Fruit fly (Drosophila melanogaster) whole organism, embryonic: ENCODE data around the gene CG32712.

Experiments used
- Abd-B ChIP-seq: fragments of 200-800 bp; sonication (Bioruptor generic); optimal IDR thresholded peaks from 2 replicates; lab custom pipeline; 2018; ENCODE audit warnings: missing biosample characterization, mild to moderate bottlenecking, missing genetic modification characterization, moderate library complexity
- CG10565 ChIP-seq: fragments of 200-800 bp; sonication (Bioruptor generic); optimal IDR thresholded peaks from 3 replicates; lab custom pipeline; 2016; ENCODE audit warnings: missing biosample characterization, mild to moderate bottlenecking, missing genetic modification characterization
- CG11456 ChIP-seq: fragments of 200-800 bp; sonication (Bioruptor generic); IDR thresholded peaks from 3 replicates; pipeline ENCODE4 v1.3.6; 2022; ENCODE audit warnings: missing biosample characterization, missing genetic modification characterization
- CG11696 ChIP-seq: fragments of 200-800 bp; sonication (Bioruptor generic); IDR thresholded peaks from 2 replicates; pipeline ENCODE4 v1.3.6; 2022; ENCODE audit warnings: missing biosample characterization, missing genetic modification characterization
- CG12071 ChIP-seq: fragments of 200-800 bp; sonication (Bioruptor generic); optimal IDR thresholded peaks from 3 replicates; lab custom pipeline; 2018; ENCODE audit warnings: missing biosample characterization, mild to moderate bottlenecking, missing genetic modification characterization
- CG12236 ChIP-seq: fragments of 200-800 bp; sonication (Bioruptor generic); optimal IDR thresholded peaks from 2 replicates; lab custom pipeline; 2016; ENCODE audit warnings: missing biosample characterization, missing genetic modification characterization
- CG14860 ChIP-seq: fragments of 200-800 bp; sonication (Bioruptor generic); IDR thresholded peaks from 3 replicates; pipeline ENCODE4 v1.3.6; 2022; ENCODE audit warnings: missing biosample characterization, missing genetic modification characterization; ENCODE audit not compliant: partially characterized antibody
- CG1832 ChIP-seq: fragments of 200-800 bp; sonication (Bioruptor generic); optimal IDR thresholded peaks from 2 replicates; lab custom pipeline; 2017; ENCODE audit warnings: missing biosample characterization, mild to moderate bottlenecking, missing genetic modification characterization, inconsistent platforms
- CG18619 ChIP-seq: fragments of 200-800 bp; sonication (Bioruptor generic); optimal IDR thresholded peaks from 3 replicates; lab custom pipeline; 2017; ENCODE audit warnings: missing biosample characterization, mild to moderate bottlenecking, missing genetic modification characterization
- CG2129 ChIP-seq: fragments of 200-800 bp; sonication (Bioruptor generic); IDR thresholded peaks from 2 replicates; pipeline ENCODE4 v1.3.6; 2022; ENCODE audit warnings: missing biosample characterization, missing genetic modification characterization; ENCODE audit not compliant: partially characterized antibody
- CG2678 ChIP-seq: fragments of 200-800 bp; sonication (Bioruptor generic); optimal IDR thresholded peaks from 3 replicates; lab custom pipeline; 2019; ENCODE audit warnings: missing biosample characterization, mild to moderate bottlenecking, missing genetic modification characterization, moderate library complexity
- CG30403 ChIP-seq: fragments of 200-800 bp; sonication (Bioruptor generic); optimal IDR thresholded peaks from 3 replicates; lab custom pipeline; 2016; ENCODE audit warnings: missing biosample characterization, missing genetic modification characterization
- CG31365 ChIP-seq: fragments of 200-800 bp; sonication (Bioruptor generic); optimal IDR thresholded peaks from 2 replicates; lab custom pipeline; 2018; ENCODE audit warnings: missing biosample characterization, mild to moderate bottlenecking, missing genetic modification characterization
- CG34376 ChIP-seq: fragments of 200-800 bp; sonication (Bioruptor generic); optimal IDR thresholded peaks from 2 replicates; lab custom pipeline; 2018; ENCODE audit warnings: missing biosample characterization, mild to moderate bottlenecking, missing genetic modification characterization
- CG4730 ChIP-seq: fragments of 200-800 bp; sonication (Bioruptor generic); IDR thresholded peaks from 2 replicates; pipeline ENCODE4 v1.3.6; 2022; ENCODE audit warnings: missing biosample characterization, missing genetic modification characterization
- CG5245 ChIP-seq: fragments of 200-800 bp; sonication (Bioruptor generic); optimal IDR thresholded peaks from 3 replicates; lab custom pipeline; 2016; ENCODE audit warnings: missing biosample characterization, missing genetic modification characterization
- CG8281 ChIP-seq: fragments of 200-800 bp; sonication (Bioruptor generic); optimal IDR thresholded peaks from 2 replicates; lab custom pipeline; 2018; ENCODE audit warnings: missing biosample characterization, mild to moderate bottlenecking, missing genetic modification characterization, moderate library complexity
- CG9817 ChIP-seq: fragments of 200-800 bp; sonication (Bioruptor generic); optimal IDR thresholded peaks from 2 replicates; lab custom pipeline; 2018; ENCODE audit warnings: missing biosample characterization, mild to moderate bottlenecking, missing genetic modification characterization, moderate library complexity
- Dad ChIP-seq: fragments of 200-800 bp; sonication (Bioruptor generic); optimal IDR thresholded peaks from 3 replicates; lab custom pipeline; 2016; ENCODE audit warnings: missing biosample characterization, missing genetic modification characterization
- Dbx ChIP-seq: fragments of 200-800 bp; sonication (Bioruptor generic); IDR thresholded peaks from 3 replicates; pipeline ENCODE4 v1.3.6; 2022; ENCODE audit warnings: missing biosample characterization, missing genetic modification characterization
- HLH3B ChIP-seq: fragments of 200-800 bp; sonication (Bioruptor generic); IDR thresholded peaks from 2 replicates; pipeline ENCODE4 v1.3.6; 2022; ENCODE audit warnings: missing biosample characterization, missing genetic modification characterization
- HmgD ChIP-seq: fragments of 200-800 bp; sonication (Bioruptor generic); optimal IDR thresholded peaks from 3 replicates; lab custom pipeline; 2016; ENCODE audit warnings: missing biosample characterization, missing genetic modification characterization
- Kr ChIP-seq: fragments of 200-800 bp; sonication (Bioruptor generic); optimal IDR thresholded peaks from 2 replicates; lab custom pipeline; 2017; ENCODE audit warnings: missing biosample characterization, mild to moderate bottlenecking, missing genetic modification characterization
- MBD-R2 ChIP-seq: fragments of 200-800 bp; sonication (Bioruptor generic); IDR thresholded peaks from 2 replicates; pipeline ENCODE4 v1.3.6; 2022; ENCODE audit warnings: missing biosample characterization, missing genetic modification characterization
- Meics ChIP-seq: fragments of 200-800 bp; sonication (Bioruptor generic); optimal IDR thresholded peaks from 2 replicates; lab custom pipeline; 2017; ENCODE audit warnings: missing biosample characterization, mild to moderate bottlenecking, missing genetic modification characterization
- Myb ChIP-seq: fragments of 200-800 bp; sonication (Bioruptor generic); optimal IDR thresholded peaks from 2 replicates; lab custom pipeline; 2016; ENCODE audit warnings: missing biosample characterization, missing genetic modification characterization
- Neu2 ChIP-seq: fragments of 200-800 bp; sonication (Bioruptor generic); optimal IDR thresholded peaks from 3 replicates; lab custom pipeline; 2016; ENCODE audit warnings: missing biosample characterization, missing genetic modification characterization, borderline replicate concordance
- NfI ChIP-seq: fragments of 200-800 bp; sonication (Bioruptor generic); optimal IDR thresholded peaks from 3 replicates; lab custom pipeline; 2018; ENCODE audit warnings: missing biosample characterization, mild to moderate bottlenecking, missing genetic modification characterization, moderate library complexity
- Oli ChIP-seq: fragments of 200-800 bp; sonication (Bioruptor generic); optimal IDR thresholded peaks from 2 replicates; lab custom pipeline; 2018; ENCODE audit warnings: missing biosample characterization, mild to moderate bottlenecking, missing genetic modification characterization, moderate library complexity
- Stat92E ChIP-seq, 3 experiments: fragments of >200 bp in 2 of 3; fragments of 200-800 bp in 1 of 3; sonication (Bioruptor generic) in 1 of 3; optimal IDR thresholded peaks; 2 replicates each; lab custom pipeline; 2017 to 2019; ENCODE audit warnings: missing biosample characterization in 3 of 3, missing genetic modification characterization in 3 of 3, mild to moderate bottlenecking in 1 of 3, moderate library complexity in 1 of 3
- Xrp1 ChIP-seq: fragments of 200-800 bp; sonication (Bioruptor generic); IDR thresholded peaks from 2 replicates; pipeline ENCODE4 v1.3.6; 2022; ENCODE audit warnings: missing biosample characterization, missing genetic modification characterization
- ase ChIP-seq: fragments of 200-800 bp; sonication (Bioruptor generic); IDR thresholded peaks from 3 replicates; pipeline ENCODE4 v1.3.6; 2022; ENCODE audit warnings: missing biosample characterization, missing genetic modification characterization
- bigmax ChIP-seq: fragments of 200-800 bp; sonication (Bioruptor generic); optimal IDR thresholded peaks from 2 replicates; lab custom pipeline; 2018; ENCODE audit warnings: missing biosample characterization, mild to moderate bottlenecking, missing genetic modification characterization
- cg ChIP-seq: fragments of 200-800 bp; sonication (Bioruptor generic); optimal IDR thresholded peaks from 3 replicates; lab custom pipeline; 2019; ENCODE audit warnings: missing biosample characterization, mild to moderate bottlenecking, missing genetic modification characterization, moderate library complexity
- da ChIP-seq: fragments of 200-800 bp; sonication (Bioruptor generic); optimal IDR thresholded peaks from 2 replicates; lab custom pipeline; 2016; ENCODE audit warnings: missing biosample characterization, missing genetic modification characterization
- dysf ChIP-seq: fragments of 200-800 bp; sonication (Bioruptor generic); IDR thresholded peaks from 3 replicates; pipeline ENCODE4 v1.3.6; 2022; ENCODE audit warnings: missing biosample characterization, missing genetic modification characterization
- exex ChIP-seq: fragments of 200-800 bp; sonication (Bioruptor generic); optimal IDR thresholded peaks from 4 replicates; lab custom pipeline; 2018; ENCODE audit warnings: missing biosample characterization, mild to moderate bottlenecking, missing genetic modification characterization, moderate library complexity
- fd64A ChIP-seq: fragments of 200-800 bp; sonication (Bioruptor generic); optimal IDR thresholded peaks from 3 replicates; lab custom pipeline; 2018; ENCODE audit warnings: missing biosample characterization, mild to moderate bottlenecking, missing genetic modification characterization
- gcm ChIP-seq: fragments of 200-800 bp; sonication (Bioruptor generic); optimal IDR thresholded peaks from 2 replicates; lab custom pipeline; 2019; ENCODE audit warnings: missing biosample characterization, mild to moderate bottlenecking, missing genetic modification characterization, moderate library complexity
- gsb-n ChIP-seq: fragments of 200-800 bp; sonication (Bioruptor generic); optimal IDR thresholded peaks from 3 replicates; lab custom pipeline; 2018; ENCODE audit warnings: missing biosample characterization, mild to moderate bottlenecking, missing genetic modification characterization
- kah ChIP-seq: fragments of 200-800 bp; sonication (Bioruptor generic); optimal IDR thresholded peaks from 2 replicates; lab custom pipeline; 2018; ENCODE audit warnings: missing biosample characterization, mild to moderate bottlenecking, missing genetic modification characterization
- lab ChIP-seq: fragments of 200-800 bp; sonication (Bioruptor generic); optimal IDR thresholded peaks from 3 replicates; lab custom pipeline; 2017; ENCODE audit warnings: missing biosample characterization, missing genetic modification characterization, mild to moderate bottlenecking, moderate library complexity, missing genetic modification reagents
- mirr ChIP-seq: fragments of 200-800 bp; sonication (Bioruptor generic); optimal IDR thresholded peaks from 3 replicates; lab custom pipeline; 2018; ENCODE audit warnings: missing biosample characterization, mild to moderate bottlenecking, missing genetic modification characterization
- nerfin-1 ChIP-seq: fragments of 200-800 bp; sonication (Bioruptor generic); optimal IDR thresholded peaks from 3 replicates; lab custom pipeline; 2019; ENCODE audit warnings: missing biosample characterization, mild to moderate bottlenecking, missing genetic modification characterization, moderate library complexity
- onecut ChIP-seq: fragments of 200-800 bp; sonication (Bioruptor generic); IDR thresholded peaks from 2 replicates; pipeline ENCODE4 v1.3.6; 2022; ENCODE audit warnings: missing biosample characterization, missing genetic modification characterization
- p53 ChIP-seq: fragments of 200-800 bp; sonication (Bioruptor generic); optimal IDR thresholded peaks from 2 replicates; lab custom pipeline; 2016; ENCODE audit warnings: missing biosample characterization, missing genetic modification characterization
- scrt ChIP-seq: fragments of 200-800 bp; sonication (Bioruptor generic); optimal IDR thresholded peaks from 2 replicates; lab custom pipeline; 2018; ENCODE audit warnings: missing biosample characterization, mild to moderate bottlenecking, missing genetic modification characterization, moderate library complexity
- sr ChIP-seq: fragments of 200-800 bp; sonication (Bioruptor generic); IDR thresholded peaks from 3 replicates; pipeline ENCODE4 v1.3.6; 2022; ENCODE audit warnings: missing biosample characterization, missing genetic modification characterization
- vnd ChIP-seq: fragments of 200-800 bp; sonication (Bioruptor generic); IDR thresholded peaks from 3 replicates; pipeline ENCODE4 v1.3.6; 2022; ENCODE audit warnings: missing biosample characterization, missing genetic modification characterization; ENCODE audit not compliant: partially characterized antibody
- wek ChIP-seq: fragments of 200-800 bp; sonication (Bioruptor generic); optimal IDR thresholded peaks from 3 replicates; lab custom pipeline; 2018; ENCODE audit warnings: missing biosample characterization, mild to moderate bottlenecking, missing genetic modification characterization, moderate library complexity

CG32712 gene

DNA sequence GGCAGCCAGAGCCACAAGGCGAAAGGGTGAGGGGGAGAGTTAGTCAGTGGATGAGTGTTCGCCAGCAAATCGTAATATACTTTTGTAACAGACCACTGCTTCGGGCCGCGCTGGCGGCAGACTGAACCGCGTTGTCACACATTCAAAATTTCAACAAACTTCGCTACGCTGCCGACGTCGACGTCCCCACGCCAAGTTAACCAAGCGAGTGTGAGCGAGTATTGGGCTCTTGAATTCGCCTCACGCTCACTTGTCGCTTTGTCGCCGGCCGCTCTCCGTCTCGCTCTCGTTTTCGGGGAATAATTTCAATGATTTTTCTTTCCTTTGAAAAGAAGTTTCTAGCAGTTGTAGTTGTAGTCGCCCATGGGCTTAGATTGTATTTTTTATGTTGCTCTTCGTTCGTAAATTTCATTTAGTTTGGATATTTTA is 22.1 kb downstream of the CG32712 start, which contains the start of gene lawc (continued):
- TF ChIP-seq onecut (GFP tag; lab: Robert Waterston, UW), result peak; percentile 85
- TF ChIP-seq Abd-B, result no peak
- TF ChIP-seq CG9817 (tag; lab: Kevin White, UChicago), result no peak
- no peak for TF ChIP-seq Neu2 (GFP tag; lab: Kevin White, UChicago)
- no peak for TF ChIP-seq CG4730 (GFP tag; lab: Robert Waterston, UW)
- peak; percentile 33 for TF ChIP-seq CG18619 (GFP tag; lab: Kevin White, UChicago)
- TF ChIP-seq CG8281 (tag; lab: Kevin White, UChicago), result no peak
- no peak for TF ChIP-seq Myb (GFP tag; lab: Kevin White, UChicago)
- peak; percentile 21 for TF ChIP-seq CG2678 (tag; lab: Kevin White, UChicago)
- no peak for TF ChIP-seq CG14860 (GFP tag; lab: Robert Waterston, UW)
- TF ChIP-seq gsb-n (tag; lab: Kevin White, UChicago), result no peak
- 0 out of 3 replicates have a peak, but pooled peaks have one; percentile 37 for TF ChIP-seq ase (GFP tag; lab: Robert Waterston, UW)
- peak; percentile 35 for TF ChIP-seq fd64A (GFP tag; lab: Kevin White, UChicago)
- TF ChIP-seq da (GFP tag; lab: Kevin White, UChicago), result no peak
- TF ChIP-seq dysf (GFP tag; lab: Robert Waterston, UW), result peak; percentile 39; the same call in 1 of the 3 replicates
- TF ChIP-seq HLH3B (GFP tag; lab: Robert Waterston, UW), result peak; percentile 39; the same call in 1 of the 2 replicates
- TF ChIP-seq bigmax (GFP tag; lab: Kevin White, UChicago), result no peak
- TF ChIP-seq CG12236 (GFP tag; lab: Kevin White, UChicago), result no peak
- TF ChIP-seq lab, result peak; percentile 87
- TF ChIP-seq Dbx (GFP tag; lab: Robert Waterston, UW), result peak; percentile 84; the same call in 2 of the 3 replicates
- no peak for TF ChIP-seq CG1832 (GFP tag; lab: Kevin White, UChicago)
- 0 out of 3 replicates have a peak, but pooled peaks have one; percentile 34 for TF ChIP-seq sr (GFP tag; lab: Robert Waterston, UW)
- peak; percentile 53 for TF ChIP-seq CG31365
- TF ChIP-seq HmgD, result no peak
- peak; percentile 65 for TF ChIP-seq scrt (GFP tag; lab: Kevin White, UChicago)
- TF ChIP-seq vnd, result no peak
- TF ChIP-seq Meics, result peak; percentile 60
- TF ChIP-seq CG12071, result peak; percentile 62
- TF ChIP-seq CG30403 (GFP tag; lab: Kevin White, UChicago), result no peak
- 0 out of 2 replicates have a peak, but pooled peaks have one; percentile 18 for TF ChIP-seq CG11696
- TF ChIP-seq CG34376, result peak; percentile 85
- no peak for TF ChIP-seq Oli (tag; lab: Kevin White, UChicago)
- no peak for TF ChIP-seq CG11456 (GFP tag; lab: Robert Waterston, UW)
- no peak for TF ChIP-seq CG10565 (GFP tag; lab: Kevin White, UChicago)
- no peak for TF ChIP-seq p53 (GFP tag; lab: Kevin White, UChicago)
- peak; percentile 45 for TF ChIP-seq Xrp1
- no peak for TF ChIP-seq CG5245 (GFP tag; lab: Kevin White, UChicago)
- peak; percentile 45 for TF ChIP-seq kah (GFP tag; lab: Kevin White, UChicago)
- peak; percentile 50 for TF ChIP-seq nerfin-1 (tag; lab: Kevin White, UChicago)
- TF ChIP-seq exex (tag; lab: Kevin White, UChicago), result no peak
- no peak for TF ChIP-seq CG2129 (GFP tag; lab: Robert Waterston, UW)
- no peak for TF ChIP-seq Dad (GFP tag; lab: Kevin White, UChicago)
- TF ChIP-seq Kr (GFP tag; lab: Kevin White, UChicago), result no peak
- TF ChIP-seq MBD-R2, result peak; percentile 42; the same call in 1 of the 2 replicates
- TF ChIP-seq Stat92E (GFP tag; optimal IDR thresholded peaks at IDR 0.05; lab: Kevin White, UChicago), result peak in 1 of 3 experiments; percentile 36
- TF ChIP-seq cg (GFP tag; lab: Kevin White, UChicago), result peak; percentile 52
- TF ChIP-seq mirr (GFP tag; lab: Kevin White, UChicago), result peak; percentile 86
- TF ChIP-seq wek (GFP tag; lab: Kevin White, UChicago), result peak; percentile 52
- TF ChIP-seq NfI (GFP tag; lab: Kevin White, UChicago), result no peak
- peak; percentile 30 for TF ChIP-seq gcm (GFP tag; lab: Kevin White, UChicago)
